Fruit fly (Drosophila melanogaster) whole organism, wandering third instar larva: Measurements from ENCODE around the gene Remo.

Experiments
- Abd-B ChIP-seq: fragments of >200 bp; optimal IDR thresholded peaks from 2 replicates; lab custom pipeline; 2017; ENCODE audit warnings: missing biosample characterization, missing genetic modification characterization
- CG32264 ChIP-seq: fragments of 200-800 bp; sonication (Bioruptor generic); optimal IDR thresholded peaks from 2 replicates; lab custom pipeline; 2016; ENCODE audit warnings: missing biosample characterization, missing genetic modification characterization
- CG9705 ChIP-seq: fragments of 200-800 bp; sonication (Bioruptor generic); optimal IDR thresholded peaks from 2 replicates; lab custom pipeline; 2018; ENCODE audit warnings: missing biosample characterization, mild to moderate bottlenecking, missing genetic modification characterization
- CrebA ChIP-seq: fragments of 200-800 bp; sonication (Bioruptor generic); optimal IDR thresholded peaks from 2 replicates; lab custom pipeline; 2016; ENCODE audit warnings: missing biosample characterization, mild to moderate bottlenecking, missing genetic modification characterization, borderline replicate concordance
- Dfd ChIP-seq: fragments of >200 bp; optimal IDR thresholded peaks from 2 replicates; lab custom pipeline; 2017; ENCODE audit warnings: missing biosample characterization, missing genetic modification characterization
- Dif ChIP-seq: fragments of 200-275, 200-300 bp; sonication (Bioruptor generic); optimal IDR thresholded peaks from 2 replicates; lab custom pipeline; 2018; ENCODE audit warnings: missing biosample characterization, missing genetic modification characterization; ENCODE audit not compliant: partially characterized antibody
- GATAd ChIP-seq: sonication (Bioruptor generic); optimal IDR thresholded peaks from 2 replicates; lab custom pipeline; 2016; ENCODE audit warnings: missing biosample characterization, missing genetic modification characterization
- HLH106 ChIP-seq: fragments of 200-800 bp; optimal IDR thresholded peaks from 3 replicates; lab custom pipeline; 2019; ENCODE audit warnings: missing biosample characterization, mild to moderate bottlenecking, missing genetic modification characterization, moderate library complexity
- Hnf4 ChIP-seq: fragments of 200-800 bp; sonication (Bioruptor generic); optimal IDR thresholded peaks from 2 replicates; lab custom pipeline; 2016; ENCODE audit warnings: missing biosample characterization, mild to moderate bottlenecking, missing genetic modification characterization
- Hr78 ChIP-seq: fragments of >200 bp; optimal IDR thresholded peaks from 2 replicates; lab custom pipeline; 2017; ENCODE audit warnings: missing biosample characterization, missing genetic modification characterization
- Hr83 ChIP-seq: fragments of 200-300 bp; sonication (Bioruptor generic); optimal IDR thresholded peaks from 2 replicates; lab custom pipeline; 2016; ENCODE audit warnings: missing biosample characterization, mild to moderate bottlenecking, missing genetic modification characterization, moderate library complexity; ENCODE audit not compliant: poor library complexity, severe bottlenecking
- Jra ChIP-seq: sonication (Bioruptor generic); optimal IDR thresholded peaks from 2 replicates; lab custom pipeline; 2016; ENCODE audit warnings: missing biosample characterization, missing genetic modification characterization
- Mio ChIP-seq: sonication (Bioruptor generic); optimal IDR thresholded peaks from 2 replicates; lab custom pipeline; 2016; ENCODE audit warnings: missing biosample characterization, missing genetic modification characterization
- Myc ChIP-seq: fragments of >200 bp; optimal IDR thresholded peaks from 2 replicates; lab custom pipeline; 2017
- N ChIP-seq: fragments of >200 bp; optimal IDR thresholded peaks from 2 replicates; lab custom pipeline; 2018; ENCODE audit warnings: missing biosample characterization, missing external identifiers, missing genetic modification characterization
- OdsH ChIP-seq: fragments of 200-800 bp; sonication (Bioruptor generic); optimal IDR thresholded peaks from 2 replicates; lab custom pipeline; 2016; ENCODE audit warnings: missing biosample characterization, mild to moderate bottlenecking, missing genetic modification characterization
- Rel ChIP-seq, 2 experiments: fragments of 200-800 bp; sonication (Bioruptor generic) in 1 of 2; optimal IDR thresholded peaks; 2 replicates in 1 of 2; 3 replicates in 1 of 2; lab custom pipeline; 2016 to 2019; ENCODE audit warnings: mild to moderate bottlenecking in 2 of 2, missing biosample characterization in 2 of 2, missing genetic modification characterization in 2 of 2, moderate library complexity in 1 of 2
- Sp1 ChIP-seq: fragments of 200-800 bp; sonication (Bioruptor generic); optimal IDR thresholded peaks from 3 replicates; lab custom pipeline; 2019; ENCODE audit warnings: missing biosample characterization, mild to moderate bottlenecking, missing genetic modification characterization, moderate library complexity
- Vsx2 ChIP-seq: fragments of 200-300, 225-300 bp; sonication (Bioruptor generic); optimal IDR thresholded peaks from 2 replicates; lab custom pipeline; 2018; ENCODE audit warnings: missing biosample characterization, missing genetic modification characterization; ENCODE audit not compliant: partially characterized antibody
- br ChIP-seq: fragments of 200-800 bp; sonication (Bioruptor generic); optimal IDR thresholded peaks from 2 replicates; lab custom pipeline; 2016; ENCODE audit warnings: missing biosample characterization, missing genetic modification characterization
- brk ChIP-seq: fragments of 200-800 bp; sonication (Bioruptor generic); optimal IDR thresholded peaks from 2 replicates; lab custom pipeline; 2016; ENCODE audit warnings: missing biosample characterization, mild to moderate bottlenecking, missing genetic modification characterization
- dl ChIP-seq, 2 experiments: fragments of 175-275, 200-275 bp in 1 of 2; fragments of 200-275 bp in 1 of 2; sonication (Bioruptor generic); optimal IDR thresholded peaks; lab custom pipeline; 2018; ENCODE audit warnings: mild to moderate bottlenecking in 2 of 2, missing biosample characterization in 2 of 2, missing genetic modification characterization in 2 of 2, moderate library complexity in 2 of 2; ENCODE audit not compliant: partially characterized antibody in 2 of 2, insufficient read depth in 1 of 2
- dmrt93B ChIP-seq: fragments of 200-800 bp; sonication (Bioruptor generic); optimal IDR thresholded peaks from 2 replicates; lab custom pipeline; 2018; ENCODE audit warnings: missing biosample characterization, mild to moderate bottlenecking, missing genetic modification characterization
- dsf ChIP-seq: sonication (Bioruptor generic); optimal IDR thresholded peaks from 2 replicates; lab custom pipeline; 2016; ENCODE audit warnings: missing biosample characterization, missing genetic modification characterization, borderline replicate concordance
- ey ChIP-seq: fragments of 200-800 bp; sonication (Bioruptor generic); optimal IDR thresholded peaks from 2 replicates; lab custom pipeline; 2016; ENCODE audit warnings: missing biosample characterization, missing genetic modification characterization
- foxo ChIP-seq, 2 experiments: fragments of 200-800 bp; sonication (Bioruptor generic); optimal IDR thresholded peaks; 2 replicates in 1 of 2; 3 replicates in 1 of 2; lab custom pipeline; 2016 to 2017; ENCODE audit warnings: missing biosample characterization in 2 of 2, missing genetic modification characterization in 2 of 2
- fru ChIP-seq: fragments of 200-800 bp; sonication (Bioruptor generic); optimal IDR thresholded peaks from 3 replicates; lab custom pipeline; 2016; ENCODE audit warnings: missing biosample characterization, mild to moderate bottlenecking, missing genetic modification characterization
- h ChIP-seq: fragments of 200-800 bp; sonication (Bioruptor generic); optimal IDR thresholded peaks from 3 replicates; lab custom pipeline; 2016; ENCODE audit warnings: missing biosample characterization, mild to moderate bottlenecking, missing genetic modification characterization
- jim ChIP-seq: fragments of 175-275, 200-325 bp; sonication (Bioruptor generic); optimal IDR thresholded peaks from 2 replicates; lab custom pipeline; 2016; ENCODE audit warnings: missing biosample characterization, mild to moderate bottlenecking, missing genetic modification characterization
- lola ChIP-seq: fragments of >200 bp; optimal IDR thresholded peaks from 2 replicates; lab custom pipeline; 2017; ENCODE audit warnings: missing biosample characterization, missing genetic modification characterization
- pan ChIP-seq: fragments of >200 bp; optimal IDR thresholded peaks from 2 replicates; lab custom pipeline; 2017
- psq ChIP-seq: fragments of 200-800 bp; sonication (Bioruptor generic); optimal IDR thresholded peaks from 3 replicates; lab custom pipeline; 2017; ENCODE audit warnings: missing biosample characterization, mild to moderate bottlenecking, missing genetic modification characterization, moderate library complexity
- rgr ChIP-seq: fragments of 200-800 bp; sonication (Bioruptor generic); optimal IDR thresholded peaks from 3 replicates; lab custom pipeline; 2016; ENCODE audit warnings: missing biosample characterization, mild to moderate bottlenecking, missing genetic modification characterization
- sage ChIP-seq: fragments of 200-800 bp; sonication (Bioruptor generic); optimal IDR thresholded peaks from 2 replicates; lab custom pipeline; 2016; ENCODE audit warnings: missing biosample characterization, mild to moderate bottlenecking, missing genetic modification characterization
- sv ChIP-seq: fragments of 200-800 bp; sonication (Bioruptor generic); optimal IDR thresholded peaks from 3 replicates; lab custom pipeline; 2016; ENCODE audit warnings: missing biosample characterization, missing genetic modification characterization
- tai ChIP-seq: sonication (Bioruptor generic); optimal IDR thresholded peaks from 2 replicates; lab custom pipeline; 2016; ENCODE audit warnings: missing biosample characterization, missing genetic modification characterization
- usp ChIP-seq: fragments of >200 bp; optimal IDR thresholded peaks from 2 replicates; lab custom pipeline; 2017; ENCODE audit warnings: missing biosample characterization, missing genetic modification characterization
- woc ChIP-seq: sonication (Bioruptor generic); optimal IDR thresholded peaks from 2 replicates; lab custom pipeline; 2016; ENCODE audit warnings: missing biosample characterization, mild to moderate bottlenecking, missing genetic modification characterization

Gene Remo

dm6 chrX:13244462-13244861 is 43.4 kb upstream of the Remo start (continued):
- TF ChIP-seq Dfd (GFP tag; lab: Kevin White, UChicago) (no peak), CG32264 (peak; percentile 4), Hr83 (GFP tag; lab: Kevin White, UChicago) (no peak)
- TF ChIP-seq, all 38 proteins: peak for 15

dm6 chrX:13245767-13246166 is 42.1 kb upstream of the Remo start:
- TF ChIP-seq dl (GFP tag; optimal IDR thresholded peaks at IDR 0.05; lab: Kevin White, UChicago; ENCODE audit: insufficient read depth in 1 of 2, partially characterized antibody in 2 of 2) (no peak), Rel (GFP tag; optimal IDR thresholded peaks at IDR 0.05; lab: Kevin White, UChicago) (peak; percentile 0), Rel (tag; optimal IDR thresholded peaks at IDR 0.05; lab: Kevin White, UChicago) (no peak), Mio (GFP tag; lab: Kevin White, UChicago) (no peak), h (GFP tag; lab: Kevin White, UChicago) (peak; percentile 52), rgr (GFP tag; lab: Kevin White, UChicago) (peak; percentile 58), Hr83 (GFP tag; lab: Kevin White, UChicago) (no peak), br (peak; percentile 9), Sp1 (GFP tag; lab: Kevin White, UChicago) (peak; percentile 33), Dif (GFP tag; lab: Kevin White, UChicago) (no peak), brk (GFP tag; lab: Kevin White, UChicago) (no peak), dmrt93B (no peak), Dfd (GFP tag; lab: Kevin White, UChicago) (no peak), psq (GFP tag; lab: Kevin White, UChicago) (peak; percentile 52), pan (lab: Kevin White, UChicago) (no peak), CG32264 (no peak), Vsx2 (no peak), Myc (lab: Kevin White, UChicago) (no peak), Jra (GFP tag; lab: Kevin White, UChicago) (no peak), HLH106 (tag; lab: Kevin White, UChicago) (peak; percentile 2), foxo (GFP tag; optimal IDR thresholded peaks at IDR 0.05; lab: Kevin White, UChicago) (peak in 1 of 2 experiments; percentile 75), ey (GFP tag; lab: Kevin White, UChicago) (peak; percentile 27), usp (GFP tag; lab: Kevin White, UChicago) (no peak), CG9705 (no peak), fru (GFP tag; lab: Kevin White, UChicago) (peak; percentile 64), woc (GFP tag; lab: Kevin White, UChicago) (peak; percentile 37), GATAd (no peak), Hr78 (GFP tag; lab: Kevin White, UChicago) (no peak), N (GFP tag; lab: Kevin White, UChicago) (no peak), Abd-B (GFP tag; lab: Kevin White, UChicago) (no peak), CrebA (no peak), lola (GFP tag; lab: Kevin White, UChicago) (no peak), OdsH (GFP tag; lab: Kevin White, UChicago) (peak; percentile 60), dsf (GFP tag; lab: Kevin White, UChicago) (no peak), sage (no peak), Hnf4 (GFP tag; lab: Kevin White, UChicago) (no peak), jim (GFP tag; lab: Kevin White, UChicago) (no peak), tai (GFP tag; lab: Kevin White, UChicago) (no peak), sv (GFP tag; lab: Kevin White, UChicago) (no peak)

dm6 chrX:13247789-13248188 is 40.1 kb upstream of the Remo start:
- TF ChIP-seq usp (GFP tag; lab: Kevin White, UChicago) = no peak
- no peak for TF ChIP-seq br
- no peak for TF ChIP-seq psq (GFP tag; lab: Kevin White, UChicago)
- no peak for TF ChIP-seq Hr78 (GFP tag; lab: Kevin White, UChicago)
- no peak for TF ChIP-seq Hr83 (GFP tag; lab: Kevin White, UChicago)
- no peak for TF ChIP-seq Mio (GFP tag; lab: Kevin White, UChicago)
- no peak for TF ChIP-seq Dfd (GFP tag; lab: Kevin White, UChicago)
- no peak for TF ChIP-seq CrebA
- no peak for TF ChIP-seq sv (GFP tag; lab: Kevin White, UChicago)
- no peak for TF ChIP-seq tai (GFP tag; lab: Kevin White, UChicago)
- TF ChIP-seq pan (lab: Kevin White, UChicago) = no peak
- TF ChIP-seq Dif (GFP tag; lab: Kevin White, UChicago) = no peak
- no peak for TF ChIP-seq lola (GFP tag; lab: Kevin White, UChicago)
- no peak for TF ChIP-seq GATAd
- TF ChIP-seq brk (GFP tag; lab: Kevin White, UChicago) = no peak
- no peak for TF ChIP-seq Myc (lab: Kevin White, UChicago)
- TF ChIP-seq dmrt93B = no peak
